Worm (Caenorhabditis elegans): ENCODE data around the gene tir-1.

The tir-1 gene

DNA sequence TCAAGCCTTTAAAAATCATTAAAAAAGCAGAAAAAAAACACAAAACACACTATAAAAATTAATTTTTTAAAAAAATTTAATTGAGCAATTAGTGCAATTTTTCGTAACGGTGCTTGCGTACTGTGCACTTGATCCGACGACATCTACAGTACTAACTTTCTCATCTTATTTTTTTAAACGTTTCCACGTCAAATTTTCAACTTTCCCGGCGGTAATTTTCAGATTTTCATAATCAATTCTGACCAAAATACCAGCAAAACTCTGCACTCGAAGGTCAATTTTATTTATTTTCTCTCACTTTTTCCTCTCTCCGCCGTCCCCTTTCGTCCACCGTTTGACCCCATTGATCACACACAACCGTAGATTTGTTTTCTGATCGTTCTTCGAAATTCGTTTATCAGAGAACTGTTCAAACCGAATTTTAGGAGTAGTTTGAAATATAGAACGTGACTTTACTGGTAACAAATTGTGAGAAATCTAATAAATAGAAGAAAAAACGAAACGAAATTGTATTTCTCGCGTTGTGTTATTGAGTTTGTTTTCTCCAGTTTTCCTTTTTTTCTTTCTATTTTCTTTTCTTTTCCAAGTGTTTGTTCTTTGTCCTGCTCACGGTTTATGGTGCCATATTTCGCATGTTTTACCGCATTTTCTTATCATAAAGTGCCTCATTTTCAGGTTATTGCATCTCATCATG is 37.5 kb downstream of the tir-1 start, which contains the start of gene acs-19:
TSS of gene acs-19 (plus strand) at position 676 of the 694 bp plus-strand sequence.
- TF ChIP-seq nhr-2 (tag; optimal IDR thresholded peaks at IDR 0.05) (no peak), tbx-8 (GFP tag; optimal IDR thresholded peaks at IDR 0.05) (no peak), snpc-4 (tag; optimal IDR thresholded peaks at IDR 0.05) (no peak), unc-120 (tag; optimal IDR thresholded peaks at IDR 0.05; ENCODE audit: poor library complexity, severe bottlenecking) (no peak), flh-1 (GFP tag; optimal IDR thresholded peaks at IDR 0.05) (no peak), ceh-83 (GFP tag; optimal IDR thresholded peaks at IDR 0.05) (no peak), cnd-1 (tag; optimal IDR thresholded peaks at IDR 0.05) (no peak), ceh-43 (GFP tag; optimal IDR thresholded peaks at IDR 0.05) (peak; percentile 35), ceh-39 (tag; optimal IDR thresholded peaks at IDR 0.05) (no peak), lsy-2 (tag; optimal IDR thresholded peaks at IDR 0.05) (no peak), ces-1 (GFP tag; optimal IDR thresholded peaks at IDR 0.05) (peak; percentile 73)

DNA sequence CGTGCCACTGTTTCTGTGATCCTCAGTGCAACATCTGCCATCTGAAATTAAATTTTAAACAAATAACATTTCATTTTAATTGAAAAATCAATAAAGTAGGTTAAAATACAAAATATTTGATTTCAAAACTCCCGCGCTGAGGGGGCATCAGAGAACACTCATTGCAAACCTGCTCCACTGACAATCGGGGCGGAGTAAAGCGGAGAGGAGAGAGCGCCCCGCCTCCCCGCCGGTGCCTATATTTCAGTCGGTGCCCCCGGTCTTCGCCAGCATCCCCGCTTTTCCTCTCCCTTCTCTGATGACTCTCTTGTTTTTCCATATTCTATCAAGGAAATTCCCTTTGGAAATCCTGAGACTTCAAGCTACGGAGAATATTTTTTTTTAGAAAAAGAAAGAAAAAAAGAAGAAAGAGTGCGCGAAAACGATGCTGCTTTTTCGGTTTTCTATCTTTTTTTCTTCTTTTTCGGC is 38.5 kb downstream of the tir-1 start, which contains the start of gene brc-1:
TSS of gene brc-1 (minus strand) at position 51 of the 468 bp plus-strand sequence.
- peak; percentile 90 for TF ChIP-seq lsy-2 (tag; optimal IDR thresholded peaks at IDR 0.05)
- TF ChIP-seq cnd-1 (tag; optimal IDR thresholded peaks at IDR 0.05): peak; percentile 31
- TF ChIP-seq nhr-76 (tag; optimal IDR thresholded peaks at IDR 0.05): no peak
- TF ChIP-seq bed-3 (GFP tag; optimal IDR thresholded peaks at IDR 0.05): no peak
- TF ChIP-seq unc-120 (tag; optimal IDR thresholded peaks at IDR 0.05; ENCODE audit: poor library complexity, severe bottlenecking): peak; percentile 17
- TF ChIP-seq ztf-11 (tag; optimal IDR thresholded peaks at IDR 0.05): no peak
- TF ChIP-seq flh-1 (GFP tag; optimal IDR thresholded peaks at IDR 0.05): no peak
- peak; percentile 92 for TF ChIP-seq nhr-237 (tag; optimal IDR thresholded peaks at IDR 0.05)
- TF ChIP-seq pha-4 (tag; optimal IDR thresholded peaks at IDR 0.05): peak; percentile 67
- no peak for TF ChIP-seq mab-5 (tag; optimal IDR thresholded peaks at IDR 0.05)
- TF ChIP-seq ceh-39 (tag; optimal IDR thresholded peaks at IDR 0.05): no peak
- no peak for TF ChIP-seq unc-39 (tag; optimal IDR thresholded peaks at IDR 0.05)
- no peak for TF ChIP-seq blmp-1 (tag; optimal IDR thresholded peaks at IDR 0.05)
- TF ChIP-seq lin-13 (tag; optimal IDR thresholded peaks at IDR 0.05): peak; percentile 50
- TF ChIP-seq ham-2 (GFP tag; optimal IDR thresholded peaks at IDR 0.05): peak; percentile 59
- TF ChIP-seq M03D4.4 (tag; optimal IDR thresholded peaks at IDR 0.05): peak; percentile 12
- no peak for TF ChIP-seq snpc-4 (tag; optimal IDR thresholded peaks at IDR 0.05)
- peak; percentile 65 for TF ChIP-seq ces-1 (GFP tag; optimal IDR thresholded peaks at IDR 0.05)
- no peak for TF ChIP-seq nhr-12 (tag; optimal IDR thresholded peaks at IDR 0.05)
- TF ChIP-seq elt-1 (tag; optimal IDR thresholded peaks at IDR 0.05; ENCODE audit: borderline replicate concordance, insufficient read depth): no peak
- TF ChIP-seq sptf-1 (tag; optimal IDR thresholded peaks at IDR 0.05): peak; percentile 71
- no peak for TF ChIP-seq nhr-28 (tag; optimal IDR thresholded peaks at IDR 0.05)
- peak; percentile 68 for TF ChIP-seq drap-1 (GFP tag; optimal IDR thresholded peaks at IDR 0.05)
- TF ChIP-seq ceh-43 (GFP tag; optimal IDR thresholded peaks at IDR 0.05): no peak
- TF ChIP-seq tbx-8 (GFP tag; optimal IDR thresholded peaks at IDR 0.05): no peak
- TF ChIP-seq lin-32 (GFP tag; optimal IDR thresholded peaks at IDR 0.05): peak; percentile 15
- TF ChIP-seq hlh-1 (tag; optimal IDR thresholded peaks at IDR 0.05): no peak
- TF ChIP-seq mls-2 (tag; optimal IDR thresholded peaks at IDR 0.05): peak; percentile 48
- no peak for TF ChIP-seq nhr-2 (tag; optimal IDR thresholded peaks at IDR 0.05)
- peak; percentile 6 for TF ChIP-seq unc-62 (GFP tag; optimal IDR thresholded peaks at IDR 0.05)
- no peak for TF ChIP-seq zip-8 (tag; optimal IDR thresholded peaks at IDR 0.05)
- no peak for TF ChIP-seq elt-3 (tag; optimal IDR thresholded peaks at IDR 0.05)
- peak; percentile 83 for TF ChIP-seq mep-1 (tag; optimal IDR thresholded peaks at IDR 0.05)
- TF ChIP-seq sem-2 (GFP tag; optimal IDR thresholded peaks at IDR 0.05): no peak
- TF ChIP-seq ceh-83 (GFP tag; optimal IDR thresholded peaks at IDR 0.05): peak; percentile 12

DNA sequence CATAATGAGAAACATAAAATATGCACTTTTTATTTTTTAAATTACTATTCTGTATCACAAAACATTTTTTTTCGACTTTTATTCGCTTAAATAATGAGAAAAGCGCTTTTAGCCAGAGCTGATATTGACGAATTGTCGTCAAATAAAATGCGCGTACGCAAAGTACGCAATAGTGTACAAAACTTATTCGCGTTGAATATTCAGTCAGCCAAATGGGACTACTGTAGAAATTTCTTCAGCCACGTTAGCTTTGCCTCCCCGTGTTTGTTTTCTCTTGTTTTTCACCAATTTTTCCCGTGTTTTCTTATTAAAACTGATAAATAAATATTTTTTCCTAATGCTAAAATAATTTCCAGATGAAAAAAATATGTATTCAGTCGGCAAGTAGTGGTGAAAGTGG is 44.4 kb downstream of the tir-1 start:
- peak; percentile 88 for TF ChIP-seq lsy-2 (tag; optimal IDR thresholded peaks at IDR 0.05)

Data from whole organism, mixed stage, embryonic.